Fruit fly (Drosophila melanogaster): ENCODE measurements around the gene CG4073.

The CG4073 gene

DNA sequence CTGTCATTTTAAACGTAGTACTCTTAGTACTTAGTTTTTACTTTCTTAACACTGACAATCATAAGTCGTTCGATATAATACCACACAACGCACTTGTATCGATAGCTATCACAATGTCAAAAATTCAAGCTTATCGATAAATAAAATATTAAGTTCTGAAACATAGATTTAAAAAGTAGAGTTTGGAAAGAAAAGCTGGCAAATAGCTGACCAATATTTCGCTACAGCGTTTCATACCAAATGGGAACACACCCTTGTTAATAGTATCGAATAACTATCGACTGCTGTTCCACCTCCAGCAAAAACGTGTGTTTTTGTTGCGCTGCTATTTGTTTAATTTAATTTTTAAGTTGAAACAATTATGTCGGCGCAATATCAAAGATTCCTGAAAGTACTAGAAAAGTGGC, 18.2 kb upstream of the CG4073 start, which contains the start of the genes pug, CG14683 and CG46459 (continued):
- 0 out of 2 replicates have a peak, but pooled peaks have one; percentile 6 for TF ChIP-seq sisA (GFP tag; IDR thresholded peaks at IDR 0.05)
- peak; percentile 94 for TF ChIP-seq zen2 (GFP tag; IDR thresholded peaks at IDR 0.05; ENCODE audit: partially characterized antibody)
- TF ChIP-seq amos (GFP tag; IDR thresholded peaks at IDR 0.05; ENCODE audit: partially characterized antibody), result peak; percentile 95
- no peak for TF ChIP-seq Trl (optimal IDR thresholded peaks at IDR 0.05)
- TF ChIP-seq Trl (GFP tag; optimal IDR thresholded peaks at IDR 0.05), result peak; percentile 73
- TF ChIP-seq CG12659 (GFP tag; optimal IDR thresholded peaks at IDR 0.05), result peak; percentile 23
- TF ChIP-seq CG2129 (GFP tag; IDR thresholded peaks at IDR 0.05; ENCODE audit: partially characterized antibody), result peak; percentile 98
- TF ChIP-seq br (optimal IDR thresholded peaks at IDR 0.05), result no peak
- peak; percentile 24 for TF ChIP-seq p53 (GFP tag; optimal IDR thresholded peaks at IDR 0.05)
- peak in 1 of 3 experiments; percentile 26 for TF ChIP-seq lola (GFP tag; optimal IDR thresholded peaks at IDR 0.05)
- TF ChIP-seq CG9609 (GFP tag; optimal IDR thresholded peaks at IDR 0.05), result peak; percentile 32
- TF ChIP-seq CG4617 (GFP tag; optimal IDR thresholded peaks at IDR 0.05; ENCODE audit: borderline replicate concordance), result peak; percentile 60
- peak; percentile 94 for TF ChIP-seq stwl (tag; optimal IDR thresholded peaks at IDR 0.05)
- peak; percentile 95 for TF ChIP-seq bbx (GFP tag; IDR thresholded peaks at IDR 0.05; ENCODE audit: partially characterized antibody)
- peak; percentile 46 for TF ChIP-seq CG7786 (GFP tag; optimal IDR thresholded peaks at IDR 0.05)
- TF ChIP-seq CG6791 (GFP tag; IDR thresholded peaks at IDR 0.05; ENCODE audit: partially characterized antibody), result peak; percentile 92
- peak; percentile 75 for TF ChIP-seq CG2116 (GFP tag; optimal IDR thresholded peaks at IDR 0.05)
- peak; percentile 45 for TF ChIP-seq CG3995 (GFP tag; optimal IDR thresholded peaks at IDR 0.05)
- TF ChIP-seq Sin3A (optimal IDR thresholded peaks at IDR 0.05), result peak; percentile 29
- TF ChIP-seq trem (tag; optimal IDR thresholded peaks at IDR 0.05), result peak; percentile 68
- TF ChIP-seq CG2120 (GFP tag; optimal IDR thresholded peaks at IDR 0.05), result peak; percentile 64
- peak in 1 of 2 experiments; percentile 21 for TF ChIP-seq chif (GFP tag; optimal IDR thresholded peaks at IDR 0.05)
- TF ChIP-seq CG30403 (GFP tag; optimal IDR thresholded peaks at IDR 0.05), result peak; percentile 60
- TF ChIP-seq CG13894 (tag; optimal IDR thresholded peaks at IDR 0.05), result no peak
- TF ChIP-seq sd (tag; optimal IDR thresholded peaks at IDR 0.05), result peak; percentile 43
- peak; percentile 1 for TF ChIP-seq D19A (tag; optimal IDR thresholded peaks at IDR 0.05)
- peak; percentile 6 for TF ChIP-seq Fer3 (tag; optimal IDR thresholded peaks at IDR 0.05)
- TF ChIP-seq CG14050 (GFP tag; IDR thresholded peaks at IDR 0.05), result no peak
- TF ChIP-seq lilli (GFP tag; optimal IDR thresholded peaks at IDR 0.05), result peak; percentile 74
- TF ChIP-seq Atf-2 (GFP tag; optimal IDR thresholded peaks at IDR 0.05), result peak; percentile 18
- no peak for TF ChIP-seq Drgx (GFP tag; IDR thresholded peaks at IDR 0.05)
- TF ChIP-seq tin (GFP tag; optimal IDR thresholded peaks at IDR 0.05), result peak; percentile 36
- TF ChIP-seq fru (optimal IDR thresholded peaks at IDR 0.05), result no peak
- TF ChIP-seq Hr3 (GFP tag; optimal IDR thresholded peaks at IDR 0.05), result peak; percentile 17
- TF ChIP-seq CG13775 (GFP tag; optimal IDR thresholded peaks at IDR 0.05), result peak; percentile 25
- peak; percentile 69 for TF ChIP-seq CG2712 (tag; optimal IDR thresholded peaks at IDR 0.05)
- peak; percentile 21; the same call in 1 of the 2 replicates for TF ChIP-seq al (GFP tag; IDR thresholded peaks at IDR 0.05)
- TF ChIP-seq jumu (GFP tag; optimal IDR thresholded peaks at IDR 0.05), result peak; percentile 25
- TF ChIP-seq Antp (GFP tag; optimal IDR thresholded peaks at IDR 0.05), result peak; percentile 64
- peak; percentile 24 for TF ChIP-seq CG18476 (GFP tag; optimal IDR thresholded peaks at IDR 0.05)
- TF ChIP-seq pzg (GFP tag; optimal IDR thresholded peaks at IDR 0.05), result peak; percentile 68
- peak; percentile 20 for TF ChIP-seq en (GFP tag; optimal IDR thresholded peaks at IDR 0.05)
- TF ChIP-seq CG2678 (tag; optimal IDR thresholded peaks at IDR 0.05), result peak; percentile 31
- peak; percentile 63 for TF ChIP-seq Dp (GFP tag; optimal IDR thresholded peaks at IDR 0.05)
- 0 out of 2 replicates have a peak, but pooled peaks have one; percentile 16 for TF ChIP-seq CG31224 (GFP tag; IDR thresholded peaks at IDR 0.05)
- peak; percentile 21 to 60 for TF ChIP-seq dpn (GFP tag; optimal IDR thresholded peaks at IDR 0.05)
- TF ChIP-seq Doc3 (GFP tag; IDR thresholded peaks at IDR 0.05; ENCODE audit: partially characterized antibody), result peak; percentile 96
- TF ChIP-seq HmgZ (tag; optimal IDR thresholded peaks at IDR 0.05), result peak; percentile 24
- peak; percentile 96 for TF ChIP-seq Sry-δ (GFP tag; optimal IDR thresholded peaks at IDR 0.05)
- peak; percentile 40 for TF ChIP-seq Atf3 (GFP tag; optimal IDR thresholded peaks at IDR 0.05)
- peak; percentile 38 for TF ChIP-seq pho (GFP tag; optimal IDR thresholded peaks at IDR 0.05)
